Worm (Caenorhabditis elegans) whole organism, L2 larva: Measurements from ENCODE around the gene sru-15.

Experiments used
- C34F6.9 ChIP-seq: fragments of 150-350 bp; optimal IDR thresholded peaks from 2 replicates; lab custom pipeline; 2014; ENCODE audit warnings: missing biosample characterization, missing genetic modification characterization
- F13H6.1 ChIP-seq: sonication (generic microtip); optimal IDR thresholded peaks from 2 replicates; lab custom pipeline; 2016; ENCODE audit warnings: missing genetic modification characterization, missing compliant biosample characterization
- R02D3.7 ChIP-seq: fragments of 150-350 bp; optimal IDR thresholded peaks from 2 replicates; lab custom pipeline; 2014; ENCODE audit warnings: missing biosample characterization, missing genetic modification characterization
- Y55F3AM.14 ChIP-seq: fragments of 200-800 bp; sonication (Bioruptor generic); optimal IDR thresholded peaks from 2 replicates; lab custom pipeline; 2018; ENCODE audit warnings: mild to moderate bottlenecking, missing genetic modification characterization, missing compliant biosample characterization
- alr-1 ChIP-seq: fragments of 150-350 bp; optimal IDR thresholded peaks from 2 replicates; lab custom pipeline; 2014; ENCODE audit warnings: missing biosample characterization, missing genetic modification characterization
- aly-2 ChIP-seq: fragments of 150-350 bp; optimal IDR thresholded peaks from 2 replicates; lab custom pipeline; 2014; ENCODE audit warnings: missing biosample characterization, missing genetic modification characterization
- blmp-1 ChIP-seq: sonication (generic microtip); optimal IDR thresholded peaks from 2 replicates; lab custom pipeline; 2017; ENCODE audit warnings: missing genetic modification characterization, mild to moderate bottlenecking, missing compliant biosample characterization, antibody characterized with exemption, moderate library complexity; ENCODE audit not compliant: insufficient read depth
- dmd-4 ChIP-seq: sonication (generic microtip); optimal IDR thresholded peaks from 2 replicates; lab custom pipeline; 2017; ENCODE audit warnings: missing biosample characterization, missing genetic modification characterization
- elt-1 ChIP-seq: fragments of 150-350 bp; optimal IDR thresholded peaks from 2 replicates; lab custom pipeline; 2014; ENCODE audit warnings: missing biosample characterization, missing genetic modification characterization
- fos-1 ChIP-seq: fragments of 150-350 bp; optimal IDR thresholded peaks from 2 replicates; lab custom pipeline; 2014; ENCODE audit warnings: missing biosample characterization, missing genetic modification characterization
- gmeb-1 ChIP-seq: fragments of 150-350 bp; optimal IDR thresholded peaks from 2 replicates; lab custom pipeline; 2014; ENCODE audit warnings: missing biosample characterization, missing genetic modification characterization
- lin-13 ChIP-seq: fragments of 150-350 bp; optimal IDR thresholded peaks from 2 replicates; lab custom pipeline; 2014; ENCODE audit warnings: missing biosample characterization, missing genetic modification reagents, missing genetic modification characterization
- lin-39 ChIP-seq: fragments of 150-350 bp; optimal IDR thresholded peaks from 2 replicates; lab custom pipeline; 2014; ENCODE audit warnings: missing biosample characterization, missing genetic modification reagents, missing genetic modification characterization
- lsy-2 ChIP-seq, 2 experiments: fragments of 150-350 bp in 1 of 2; sonication (generic microtip) in 1 of 2; optimal IDR thresholded peaks; 2 replicates each; lab custom pipeline; 2014 to 2017; ENCODE audit warnings: missing biosample characterization in 2 of 2, missing genetic modification characterization in 2 of 2
- mbf-1 ChIP-seq: sonication (generic microtip); optimal IDR thresholded peaks from 2 replicates; lab custom pipeline; 2017; ENCODE audit warnings: missing biosample characterization, missing genetic modification characterization
- mdl-1 ChIP-seq, 2 experiments: fragments of 150-350 bp in 1 of 2; sonication (generic microtip) in 1 of 2; optimal IDR thresholded peaks; 2 replicates each; lab custom pipeline; 2017; ENCODE audit warnings: missing biosample characterization in 2 of 2, missing genetic modification characterization in 2 of 2
- nhr-10 ChIP-seq: sonication (generic microtip); optimal IDR thresholded peaks from 2 replicates; lab custom pipeline; 2017; ENCODE audit warnings: missing biosample characterization, missing genetic modification characterization
- nhr-11 ChIP-seq: fragments of 150-350 bp; optimal IDR thresholded peaks from 2 replicates; lab custom pipeline; 2014; ENCODE audit warnings: missing biosample characterization, missing genetic modification characterization
- nhr-12 ChIP-seq: fragments of 150-350 bp; optimal IDR thresholded peaks from 2 replicates; lab custom pipeline; 2014; ENCODE audit warnings: missing biosample characterization, missing genetic modification characterization
- nhr-129 ChIP-seq: fragments of 150-350 bp; optimal IDR thresholded peaks from 2 replicates; lab custom pipeline; 2014; ENCODE audit warnings: missing biosample characterization, missing genetic modification characterization
- nhr-21 ChIP-seq: fragments of 150-350 bp; optimal IDR thresholded peaks from 2 replicates; lab custom pipeline; 2014; ENCODE audit warnings: missing biosample characterization, missing genetic modification characterization
- nhr-237 ChIP-seq: fragments of 150-350 bp; optimal IDR thresholded peaks from 2 replicates; lab custom pipeline; 2014; ENCODE audit warnings: missing biosample characterization, missing genetic modification characterization
- nhr-25 ChIP-seq: fragments of 150-350 bp; sonication (generic microtip); optimal IDR thresholded peaks from 3 replicates; lab custom pipeline; 2014; ENCODE audit warnings: missing biosample characterization, missing genetic modification characterization
- nhr-77 ChIP-seq: fragments of 150-350 bp; optimal IDR thresholded peaks from 2 replicates; lab custom pipeline; 2014; ENCODE audit warnings: missing biosample characterization, missing genetic modification characterization
- peb-1 ChIP-seq: fragments of 150-350 bp; optimal IDR thresholded peaks from 2 replicates; lab custom pipeline; 2014; ENCODE audit warnings: missing biosample characterization, missing genetic modification characterization
- skn-1 ChIP-seq: sonication (generic microtip); optimal IDR thresholded peaks from 2 replicates; lab custom pipeline; 2017; ENCODE audit warnings: missing biosample characterization, missing genetic modification characterization
- sma-3 ChIP-seq: sonication (generic microtip); optimal IDR thresholded peaks from 2 replicates; lab custom pipeline; 2016; ENCODE audit warnings: missing genetic modification reagents, missing genetic modification characterization, missing compliant biosample characterization
- sma-9 ChIP-seq, 2 experiments: fragments of 150-350 bp in 1 of 2; sonication (generic microtip) in 1 of 2; optimal IDR thresholded peaks; 2 replicates each; lab custom pipeline; 2014 to 2016; ENCODE audit warnings: missing genetic modification characterization in 2 of 2, mild to moderate bottlenecking in 1 of 2, missing biosample characterization in 1 of 2, missing compliant biosample characterization in 1 of 2, missing genetic modification reagents in 1 of 2, moderate library complexity in 1 of 2
- unc-39 ChIP-seq: fragments of 150-350 bp; optimal IDR thresholded peaks from 2 replicates; lab custom pipeline; 2014; ENCODE audit warnings: missing biosample characterization, missing genetic modification characterization
- unc-55 ChIP-seq: fragments of 150-350 bp; sonication (generic microtip); optimal IDR thresholded peaks from 3 replicates; lab custom pipeline; 2014; ENCODE audit warnings: missing biosample characterization, missing genetic modification reagents, missing genetic modification characterization
- zag-1 ChIP-seq: fragments of 150-350 bp; optimal IDR thresholded peaks from 2 replicates; lab custom pipeline; 2014; ENCODE audit warnings: missing biosample characterization, missing genetic modification characterization
- ztf-1 ChIP-seq: fragments of 200-800 bp; sonication (Bioruptor generic); conservative IDR thresholded peaks from 2 replicates; pipeline ENCODE4 v1.3.6; 2022; ENCODE audit warnings: missing genetic modification characterization, missing compliant biosample characterization
- ztf-11 ChIP-seq: sonication (generic microtip); optimal IDR thresholded peaks from 2 replicates; lab custom pipeline; 2017; ENCODE audit warnings: missing biosample characterization, missing genetic modification characterization
- ztf-4 ChIP-seq: fragments of 150-350 bp; optimal IDR thresholded peaks from 2 replicates; lab custom pipeline; 2014; ENCODE audit warnings: missing biosample characterization, missing genetic modification characterization

sru-15 gene

DNA sequence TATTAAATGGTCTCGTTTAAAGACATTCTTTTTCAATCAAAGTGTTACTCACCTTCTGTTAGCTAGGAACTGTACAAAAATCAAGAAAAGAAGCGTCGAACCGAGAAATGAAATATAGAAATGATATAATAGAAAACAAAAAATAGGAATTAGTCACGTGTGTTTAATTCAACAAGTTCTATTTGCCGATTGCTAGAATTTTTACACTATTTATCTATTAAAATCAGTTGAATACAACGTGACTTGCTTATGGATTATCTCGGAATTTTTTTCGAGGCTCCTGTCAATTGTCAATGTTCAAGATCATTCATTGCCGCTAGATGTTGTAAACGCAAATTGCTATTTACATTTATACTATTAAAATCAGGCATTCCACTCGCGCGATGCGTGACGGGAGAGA lies 28.7 kb upstream of the sru-15 start, which contains the start of gene zipt-17:
Gene zipt-17 (minus strand): TSS at position 101 of the 400 bp plus-strand sequence.
- no peak for TF ChIP-seq blmp-1 (tag; lab: Kevin White, UChicago)
- no peak for TF ChIP-seq nhr-21 (tag; lab: Kevin White, UChicago)
- TF ChIP-seq lin-13 (GFP tag; lab: Kevin White, UChicago): no peak
- TF ChIP-seq mbf-1: no peak
- TF ChIP-seq lin-39 (tag; lab: Kevin White, UChicago): no peak
- no peak for TF ChIP-seq alr-1
- TF ChIP-seq peb-1 (tag; lab: Kevin White, UChicago): no peak
- no peak for TF ChIP-seq elt-1 (tag; lab: Kevin White, UChicago)
- TF ChIP-seq ztf-4 (tag; lab: Kevin White, UChicago): no peak
- TF ChIP-seq sma-9 (GFP tag; optimal IDR thresholded peaks at IDR 0.05; lab: Kevin White, UChicago): no peak
- no peak for TF ChIP-seq sma-9 (tag; optimal IDR thresholded peaks at IDR 0.05; lab: Kevin White, UChicago)
- no peak for TF ChIP-seq fos-1 (tag; lab: Kevin White, UChicago)
- TF ChIP-seq C34F6.9: no peak

DNA sequence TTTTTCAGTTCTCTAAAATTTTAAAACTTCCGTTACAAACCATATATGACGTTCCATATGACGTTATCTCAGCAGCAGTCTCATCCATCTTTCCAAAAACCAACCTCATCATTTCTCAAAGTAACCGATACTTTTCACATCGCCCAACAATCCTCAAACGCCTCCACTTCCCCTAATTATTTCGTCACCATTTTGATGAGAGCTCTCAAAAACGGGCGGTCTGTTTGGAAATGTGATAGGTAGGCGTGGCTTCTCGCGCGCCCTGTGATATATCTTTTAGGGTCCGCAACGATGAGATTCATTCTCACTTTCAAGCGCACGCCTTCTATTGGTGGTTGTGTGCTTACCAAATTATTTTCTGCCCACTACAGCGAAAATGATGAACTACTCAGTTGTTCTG lies 27.7 kb upstream of the sru-15 start, which contains the start of gene trh-1:
Gene trh-1 (plus strand): TSS at position 301 of the 400 bp plus-strand sequence.
- TF ChIP-seq ztf-1 (GFP tag; lab: Robert Waterston, UW): no peak
- TF ChIP-seq nhr-25 (tag; lab: Kevin White, UChicago): no peak
- TF ChIP-seq mbf-1: no peak
- TF ChIP-seq sma-3: no peak
- no peak for TF ChIP-seq ztf-11
- TF ChIP-seq zag-1 (tag; lab: Kevin White, UChicago): no peak

DNA sequence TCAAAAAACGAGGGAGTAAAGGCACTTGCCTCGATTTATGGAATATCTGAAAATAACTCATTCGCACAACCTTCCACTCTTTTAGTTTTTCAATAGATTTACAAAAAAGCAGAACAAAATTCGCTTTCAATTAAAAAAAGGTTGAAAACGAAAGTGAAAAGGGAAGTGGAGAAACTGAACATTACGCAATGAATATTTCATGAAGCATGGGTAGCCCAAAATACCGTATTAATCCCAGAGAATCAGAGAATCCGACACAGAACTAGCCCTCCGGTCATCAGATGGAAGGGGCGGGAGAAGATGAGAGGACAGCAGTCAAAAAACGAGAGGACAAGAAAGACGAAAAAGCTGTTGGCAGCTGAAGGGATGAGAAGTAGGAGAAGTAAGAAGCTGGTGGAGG lies 24.5 kb upstream of the sru-15 start, which contains the start of gene C30H6.5:
Gene C30H6.5 (plus strand): TSS at position 301 of the 400 bp plus-strand sequence.
- no peak for TF ChIP-seq dmd-4 (tag; lab: Kevin White, UChicago)
- no peak for TF ChIP-seq sma-9 (GFP tag; optimal IDR thresholded peaks at IDR 0.05; lab: Kevin White, UChicago)
- no peak for TF ChIP-seq sma-9 (tag; optimal IDR thresholded peaks at IDR 0.05; lab: Kevin White, UChicago)
- no peak for TF ChIP-seq R02D3.7 (tag; lab: Kevin White, UChicago)
- TF ChIP-seq sma-3: no peak
- no peak for TF ChIP-seq nhr-21 (tag; lab: Kevin White, UChicago)
- no peak for TF ChIP-seq mbf-1
- TF ChIP-seq unc-55: no peak
- TF ChIP-seq zag-1 (tag; lab: Kevin White, UChicago): no peak
- TF ChIP-seq Y55F3AM.14 (GFP tag; lab: Kevin White, UChicago): no peak
- TF ChIP-seq F13H6.1 (tag; lab: Kevin White, UChicago): no peak

DNA sequence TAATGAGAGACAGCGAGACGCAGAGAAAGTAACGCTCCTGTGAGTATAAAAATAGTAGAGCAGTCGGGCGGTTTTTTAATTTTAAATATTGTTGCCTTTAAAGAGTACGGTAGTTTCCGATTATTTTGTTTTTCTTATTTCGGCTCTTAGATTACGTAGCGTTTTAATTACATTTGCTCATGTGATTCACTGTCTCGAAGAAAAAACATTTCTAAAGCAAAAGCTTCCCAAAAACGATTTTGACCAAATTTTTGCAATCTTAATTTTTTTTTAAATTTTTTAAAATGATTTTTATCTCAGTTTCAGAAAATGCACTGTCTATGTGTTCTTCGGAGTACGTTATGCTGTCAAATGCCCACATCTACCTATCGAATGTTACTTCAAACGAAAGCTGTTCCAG lies 19.9 kb upstream of the sru-15 start, which contains the start of gene haf-1:
Gene haf-1 (plus strand): TSS at position 301 of the 400 bp plus-strand sequence.
- no peak for TF ChIP-seq dmd-4 (tag; lab: Kevin White, UChicago)
- TF ChIP-seq nhr-129 (tag; lab: Kevin White, UChicago): no peak
- TF ChIP-seq lin-13 (GFP tag; lab: Kevin White, UChicago): no peak
- no peak for TF ChIP-seq mdl-1 (tag; optimal IDR thresholded peaks at IDR 0.05; lab: Kevin White, UChicago)
- TF ChIP-seq lin-39 (tag; lab: Kevin White, UChicago): no peak
- TF ChIP-seq nhr-11 (tag; lab: Kevin White, UChicago): no peak
- TF ChIP-seq nhr-12: no peak
- TF ChIP-seq ztf-4 (tag; lab: Kevin White, UChicago): no peak
- no peak for TF ChIP-seq lsy-2 (tag; optimal IDR thresholded peaks at IDR 0.05; lab: Kevin White, UChicago)
- no peak for TF ChIP-seq zag-1 (tag; lab: Kevin White, UChicago)
- TF ChIP-seq sma-3: no peak
- no peak for TF ChIP-seq nhr-77 (tag; lab: Kevin White, UChicago)
- no peak for TF ChIP-seq nhr-237 (tag; lab: Kevin White, UChicago)
- no peak for TF ChIP-seq unc-39
- no peak for TF ChIP-seq gmeb-1 (tag; lab: Kevin White, UChicago)
- TF ChIP-seq skn-1 (tag; lab: Kevin White, UChicago): no peak
- no peak for TF ChIP-seq aly-2 (tag; lab: Kevin White, UChicago)

DNA sequence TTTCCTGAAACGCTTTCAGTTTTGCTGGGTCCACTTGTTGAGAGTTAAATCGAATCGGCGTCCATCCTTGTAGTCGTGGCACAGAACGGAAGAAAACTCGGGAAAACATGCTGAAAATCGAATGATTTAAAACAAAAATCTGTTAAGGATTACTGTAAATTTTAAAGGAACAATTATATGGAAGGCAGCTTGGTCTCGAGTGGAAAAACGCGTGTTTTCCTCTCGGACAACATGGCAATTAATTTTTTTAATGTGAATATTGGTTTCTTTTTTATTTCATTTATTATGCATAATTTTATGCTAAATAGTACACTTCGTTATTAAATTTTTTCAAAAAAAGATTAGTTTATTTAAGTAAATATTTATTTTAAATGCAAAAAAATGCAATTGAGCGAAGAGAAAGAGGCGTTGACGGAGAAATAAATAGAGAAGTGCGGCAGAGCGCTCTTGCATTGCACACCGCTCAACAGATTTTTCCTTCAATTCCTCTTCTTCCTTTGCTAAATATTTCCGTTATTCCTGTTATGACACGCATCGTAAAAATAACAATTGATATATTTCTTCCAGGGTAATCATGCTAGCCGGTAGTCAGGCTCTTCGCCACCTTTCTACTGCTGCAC lies 15.8 kb upstream of the sru-15 start, which contains the start of the genes C30H6.9 and dlat-2:
Gene C30H6.9 (minus strand): TSS at position 110 of the 620 bp plus-strand sequence.
Gene dlat-2 (plus strand): TSS at position 566 of the 620 bp plus-strand sequence.
- TF ChIP-seq ztf-1 (GFP tag; lab: Robert Waterston, UW) (no peak), lin-13 (GFP tag; lab: Kevin White, UChicago) (peak; percentile 11), fos-1 (tag; lab: Kevin White, UChicago) (peak; percentile 11), C34F6.9 (peak; percentile 60), nhr-10 (tag; lab: Kevin White, UChicago) (no peak), nhr-129 (tag; lab: Kevin White, UChicago) (peak; percentile 20), unc-55 (peak; percentile 60), lsy-2 (tag; optimal IDR thresholded peaks at IDR 0.05; lab: Kevin White, UChicago) (peak in 1 of 2 experiments; percentile 40)
- TF ChIP-seq, all 48 proteins: peak for 6
